Fruit fly (Drosophila melanogaster) whole organism, embryonic: Measurements from ENCODE around the gene mthl12.

Experiments
- Adf1 ChIP-seq: fragments of 200-800 bp; sonication (Bioruptor generic); IDR thresholded peaks from 2 replicates; pipeline ENCODE4 v1.3.6; 2022; ENCODE audit warnings: missing biosample characterization, missing genetic modification characterization
- Atf6 ChIP-seq: fragments of 200-800 bp; sonication (Bioruptor generic); IDR thresholded peaks from 2 replicates; pipeline ENCODE4 v1.3.6; 2022; ENCODE audit warnings: missing biosample characterization, missing genetic modification characterization
- BEAF-32 ChIP-seq: fragments of 200-800 bp; sonication (Bioruptor generic); optimal IDR thresholded peaks from 3 replicates; lab custom pipeline; 2017; ENCODE audit warnings: missing biosample characterization, missing genetic modification characterization, mild to moderate bottlenecking, moderate library complexity, missing genetic modification reagents
- Bdp1 ChIP-seq: fragments of 200-800 bp; sonication (Bioruptor generic); optimal IDR thresholded peaks from 3 replicates; lab custom pipeline; 2016; ENCODE audit warnings: missing biosample characterization, missing genetic modification characterization
- CG10274 ChIP-seq: fragments of 200-800 bp; sonication (Bioruptor generic); optimal IDR thresholded peaks from 3 replicates; lab custom pipeline; 2017; ENCODE audit warnings: missing biosample characterization, mild to moderate bottlenecking, missing genetic modification characterization
- CG11093 ChIP-seq: fragments of 200-800 bp; sonication (Bioruptor generic); IDR thresholded peaks from 3 replicates; pipeline ENCODE4 v1.3.6; 2022; ENCODE audit warnings: missing biosample characterization, missing genetic modification characterization
- CG12104 ChIP-seq: fragments of 200-800 bp; sonication (Bioruptor generic); optimal IDR thresholded peaks from 3 replicates; lab custom pipeline; 2016; ENCODE audit warnings: missing biosample characterization, missing genetic modification characterization
- CG1233 ChIP-seq: fragments of 200-800 bp; sonication (Bioruptor generic); optimal IDR thresholded peaks from 4 replicates; lab custom pipeline; 2018; ENCODE audit warnings: missing biosample characterization, mild to moderate bottlenecking, missing genetic modification characterization
- CG13123 ChIP-seq: fragments of 200-800 bp; sonication (Bioruptor generic); optimal IDR thresholded peaks from 2 replicates; lab custom pipeline; 2016; ENCODE audit warnings: missing biosample characterization, missing genetic modification characterization
- CG13624 ChIP-seq: fragments of 200-800 bp; sonication (Bioruptor generic); optimal IDR thresholded peaks from 2 replicates; lab custom pipeline; 2016; ENCODE audit warnings: missing biosample characterization, missing genetic modification characterization
- CG15269 ChIP-seq: fragments of 200-800 bp; sonication (Bioruptor generic); optimal IDR thresholded peaks from 2 replicates; lab custom pipeline; 2018; ENCODE audit warnings: missing biosample characterization, mild to moderate bottlenecking, missing genetic modification characterization, moderate library complexity
- CG17912 ChIP-seq: fragments of 200-800 bp; sonication (Bioruptor generic); optimal IDR thresholded peaks from 2 replicates; lab custom pipeline; 2018; ENCODE audit warnings: missing biosample characterization, mild to moderate bottlenecking, missing genetic modification characterization
- CG2678 ChIP-seq: fragments of 200-800 bp; sonication (Bioruptor generic); optimal IDR thresholded peaks from 3 replicates; lab custom pipeline; 2019; ENCODE audit warnings: missing biosample characterization, mild to moderate bottlenecking, missing genetic modification characterization, moderate library complexity
- CG30431 ChIP-seq: fragments of 200-800 bp; sonication (Bioruptor generic); optimal IDR thresholded peaks from 2 replicates; lab custom pipeline; 2017; ENCODE audit warnings: missing biosample characterization, missing genetic modification characterization
- CG32532 ChIP-seq: fragments of 200-800 bp; sonication (Bioruptor generic); IDR thresholded peaks from 2 replicates; pipeline ENCODE4 v1.3.6; 2022; ENCODE audit warnings: missing biosample characterization, missing genetic modification characterization
- CG34224 ChIP-seq: fragments of 200-800 bp; sonication (Bioruptor generic); IDR thresholded peaks from 3 replicates; pipeline ENCODE4 v1.3.6; 2022; ENCODE audit warnings: missing biosample characterization, missing genetic modification characterization; ENCODE audit not compliant: partially characterized antibody
- CG4617 ChIP-seq: fragments of 200-800 bp; sonication (Bioruptor generic); optimal IDR thresholded peaks from 3 replicates; lab custom pipeline; 2016; ENCODE audit warnings: missing biosample characterization, missing genetic modification characterization, borderline replicate concordance
- CG4854 ChIP-seq: fragments of 200-800 bp; sonication (Bioruptor generic); optimal IDR thresholded peaks from 2 replicates; lab custom pipeline; 2016; ENCODE audit warnings: missing biosample characterization, missing genetic modification characterization, inconsistent platforms
- CG6654 ChIP-seq: fragments of 200-800 bp; sonication (Bioruptor generic); optimal IDR thresholded peaks from 2 replicates; lab custom pipeline; 2017; ENCODE audit warnings: missing biosample characterization, mild to moderate bottlenecking, missing genetic modification characterization
- CG6765 ChIP-seq: fragments of 200-800 bp; sonication (Bioruptor generic); optimal IDR thresholded peaks from 3 replicates; lab custom pipeline; 2017; ENCODE audit warnings: missing biosample characterization, mild to moderate bottlenecking, missing genetic modification characterization
- CG7372 ChIP-seq: fragments of 200-800 bp; sonication (Bioruptor generic); IDR thresholded peaks from 2 replicates; pipeline ENCODE4 v1.3.6; 2022; ENCODE audit warnings: missing biosample characterization, missing genetic modification characterization
- CG9797 ChIP-seq: fragments of 200-800 bp; sonication (Bioruptor generic); optimal IDR thresholded peaks from 3 replicates; lab custom pipeline; 2018; ENCODE audit warnings: missing biosample characterization, mild to moderate bottlenecking, missing genetic modification characterization
- CkIIα-i1 ChIP-seq: fragments of 200-800 bp; sonication (Bioruptor generic); IDR thresholded peaks from 2 replicates; pipeline ENCODE4 v1.3.6; 2022; ENCODE audit warnings: missing biosample characterization, missing genetic modification characterization
- CrebB ChIP-seq: fragments of 200-800 bp; sonication (Bioruptor generic); optimal IDR thresholded peaks from 3 replicates; lab custom pipeline; 2018; ENCODE audit warnings: missing biosample characterization, mild to moderate bottlenecking, missing genetic modification characterization
- Drgx ChIP-seq: fragments of 200-800 bp; sonication (Bioruptor generic); IDR thresholded peaks from 2 replicates; pipeline ENCODE4 v1.3.6; 2022; ENCODE audit warnings: missing biosample characterization, missing genetic modification characterization
- Fer3 ChIP-seq: fragments of 200-800 bp; sonication (Bioruptor generic); optimal IDR thresholded peaks from 2 replicates; lab custom pipeline; 2018; ENCODE audit warnings: missing biosample characterization, mild to moderate bottlenecking, missing genetic modification characterization, moderate library complexity
- HLHmδ ChIP-seq: fragments of 200-800 bp; sonication (Bioruptor generic); optimal IDR thresholded peaks from 2 replicates; lab custom pipeline; 2018; ENCODE audit warnings: missing biosample characterization, mild to moderate bottlenecking, missing genetic modification characterization, moderate library complexity
- Mad ChIP-seq: fragments of 200-800 bp; sonication (Bioruptor generic); optimal IDR thresholded peaks from 2 replicates; lab custom pipeline; 2016; ENCODE audit warnings: missing biosample characterization, missing genetic modification characterization
- Max ChIP-seq: fragments of 200-800 bp; sonication (Bioruptor generic); optimal IDR thresholded peaks from 2 replicates; lab custom pipeline; 2016; ENCODE audit warnings: missing biosample characterization, mild to moderate bottlenecking, missing genetic modification characterization
- PHDP ChIP-seq: fragments of 200-800 bp; sonication (Bioruptor generic); optimal IDR thresholded peaks from 3 replicates; lab custom pipeline; 2018; ENCODE audit warnings: missing biosample characterization, mild to moderate bottlenecking, missing genetic modification characterization, moderate library complexity
- Pdp1 ChIP-seq, 2 experiments: fragments of 200-800 bp; sonication (Bioruptor generic); optimal IDR thresholded peaks; 3 replicates each; lab custom pipeline; 2016; ENCODE audit warnings: missing biosample characterization in 2 of 2, missing genetic modification characterization in 2 of 2, mild to moderate bottlenecking in 1 of 2, moderate library complexity in 1 of 2
- Sin3A ChIP-seq: fragments of >200 bp; optimal IDR thresholded peaks from 2 replicates; lab custom pipeline; 2018
- Xbp1 ChIP-seq: fragments of 200-800 bp; sonication (Bioruptor generic); optimal IDR thresholded peaks from 3 replicates; lab custom pipeline; 2016; ENCODE audit warnings: missing biosample characterization, mild to moderate bottlenecking, missing genetic modification characterization
- bab2 ChIP-seq: fragments of 200-800 bp; sonication (Bioruptor generic); optimal IDR thresholded peaks from 2 replicates; lab custom pipeline; 2016; ENCODE audit warnings: missing biosample characterization, missing genetic modification characterization
- corto ChIP-seq: fragments of 200-800 bp; sonication (Bioruptor generic); optimal IDR thresholded peaks from 2 replicates; lab custom pipeline; 2016; ENCODE audit warnings: missing biosample characterization, mild to moderate bottlenecking, missing genetic modification characterization, moderate library complexity
- dysf ChIP-seq: fragments of 200-800 bp; sonication (Bioruptor generic); IDR thresholded peaks from 3 replicates; pipeline ENCODE4 v1.3.6; 2022; ENCODE audit warnings: missing biosample characterization, missing genetic modification characterization
- eve ChIP-seq, 2 experiments: fragments of >200 bp; optimal IDR thresholded peaks; 2 replicates each; lab custom pipeline; 2017; ENCODE audit warnings: missing biosample characterization in 2 of 2, missing genetic modification characterization in 2 of 2
- eyg ChIP-seq: fragments of 200-800 bp; sonication (Bioruptor generic); optimal IDR thresholded peaks from 3 replicates; lab custom pipeline; 2016; ENCODE audit warnings: missing biosample characterization, missing genetic modification characterization
- fru ChIP-seq: fragments of >200 bp; optimal IDR thresholded peaks from 2 replicates; lab custom pipeline; 2017
- fu2 ChIP-seq: fragments of 200-800 bp; sonication (Bioruptor generic); optimal IDR thresholded peaks from 2 replicates; lab custom pipeline; 2016; ENCODE audit warnings: missing biosample characterization, missing genetic modification characterization
- klu ChIP-seq: fragments of 200-800 bp; sonication (Bioruptor generic); IDR thresholded peaks from 2 replicates; pipeline ENCODE4 v1.3.6; 2022; ENCODE audit warnings: missing biosample characterization, missing genetic modification characterization
- kni ChIP-seq: fragments of 200-800 bp; sonication (Bioruptor generic); optimal IDR thresholded peaks from 3 replicates; lab custom pipeline; 2017; ENCODE audit warnings: mild to moderate bottlenecking, missing biosample characterization, missing genetic modification reagents, missing genetic modification characterization
- lmd ChIP-seq: fragments of 200-800 bp; sonication (Bioruptor generic); IDR thresholded peaks from 2 replicates; pipeline ENCODE4 v1.3.6; 2022; ENCODE audit warnings: missing biosample characterization, missing genetic modification characterization
- nau ChIP-seq: fragments of 200-800 bp; sonication (Bioruptor generic); optimal IDR thresholded peaks from 3 replicates; lab custom pipeline; 2017; ENCODE audit warnings: missing biosample characterization, mild to moderate bottlenecking, missing genetic modification characterization, missing genetic modification reagents
- onecut ChIP-seq: fragments of 200-800 bp; sonication (Bioruptor generic); IDR thresholded peaks from 2 replicates; pipeline ENCODE4 v1.3.6; 2022; ENCODE audit warnings: missing biosample characterization, missing genetic modification characterization
- otp ChIP-seq: fragments of 200-800 bp; sonication (Bioruptor generic); IDR thresholded peaks from 3 replicates; pipeline ENCODE4, ENCODE4 v1.3.6; 2022; ENCODE audit warnings: missing biosample characterization, missing genetic modification characterization
- pnt ChIP-seq: fragments of 200-800 bp; sonication (Bioruptor generic); optimal IDR thresholded peaks from 3 replicates; lab custom pipeline; 2016; ENCODE audit warnings: missing biosample characterization, missing genetic modification characterization
- pzg ChIP-seq: fragments of 200-800 bp; sonication (Bioruptor generic); optimal IDR thresholded peaks from 3 replicates; lab custom pipeline; 2018; ENCODE audit warnings: missing biosample characterization, mild to moderate bottlenecking, missing genetic modification characterization, moderate library complexity
- stc ChIP-seq: fragments of 200-800 bp; sonication (Bioruptor generic); IDR thresholded peaks from 2 replicates; pipeline ENCODE4 v1.3.6; 2022; ENCODE audit warnings: missing biosample characterization, missing genetic modification characterization
- trh ChIP-seq: fragments of 200-800 bp; sonication (Bioruptor generic); optimal IDR thresholded peaks from 2 replicates; lab custom pipeline; 2016; ENCODE audit warnings: missing biosample characterization, missing genetic modification characterization
- vnd ChIP-seq: fragments of 200-800 bp; sonication (Bioruptor generic); IDR thresholded peaks from 3 replicates; pipeline ENCODE4 v1.3.6; 2022; ENCODE audit warnings: missing biosample characterization, missing genetic modification characterization; ENCODE audit not compliant: partially characterized antibody

The mthl12 gene

DNA sequence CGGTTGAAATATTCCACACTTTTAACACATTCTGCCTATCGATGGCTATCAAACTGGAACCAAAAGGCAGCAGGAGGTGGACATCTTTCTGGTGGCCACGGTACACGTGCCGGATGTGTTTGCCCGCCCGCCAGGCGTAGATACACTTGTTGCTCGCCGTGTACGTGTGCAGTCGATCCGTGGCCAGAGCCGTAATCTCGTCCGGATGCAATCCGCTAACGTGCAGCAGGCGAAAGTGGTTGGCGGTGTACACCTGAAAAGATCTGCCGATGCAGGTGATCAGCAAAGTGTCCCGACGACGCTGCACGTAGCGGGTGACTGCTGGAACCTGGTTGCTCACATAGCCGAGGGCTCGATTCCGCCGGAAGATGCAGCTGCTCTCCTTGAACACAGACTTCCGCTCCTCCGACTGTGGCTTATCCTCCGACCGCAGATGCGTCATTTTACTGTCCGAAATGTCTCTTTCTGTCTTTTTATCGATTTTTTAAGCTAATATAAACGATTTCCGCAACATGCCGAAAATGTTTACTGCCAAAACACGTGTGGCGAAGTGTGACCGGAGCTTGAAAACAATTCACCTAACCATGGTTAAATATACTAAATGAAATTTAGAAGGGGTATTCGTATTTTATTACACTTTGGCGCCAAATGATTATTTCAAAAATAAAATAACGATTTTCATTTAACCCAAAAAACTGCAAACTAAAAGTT is 34.8 kb downstream of the mthl12 start, which contains the start of gene CG9799 (continued):
- TF ChIP-seq fru (lab: Kevin White, UChicago) (no peak), CG10274 (GFP tag; lab: Kevin White, UChicago) (no peak), trh (GFP tag; lab: Kevin White, UChicago) (no peak), CG11093 (GFP tag; lab: Robert Waterston, UW) (0 out of 3 replicates have a peak, but pooled peaks have one; percentile 44), Xbp1 (GFP tag; lab: Kevin White, UChicago) (no peak), Pdp1 (GFP tag; optimal IDR thresholded peaks at IDR 0.05; lab: Kevin White, UChicago) (no peak), klu (GFP tag; lab: Robert Waterston, UW) (no peak), CG6765 (GFP tag; lab: Kevin White, UChicago) (no peak), pnt (GFP tag; lab: Kevin White, UChicago) (no peak), Max (GFP tag; lab: Kevin White, UChicago) (peak; percentile 93), CG13624 (GFP tag; lab: Kevin White, UChicago) (no peak), CG2678 (tag; lab: Kevin White, UChicago) (no peak), Sin3A (lab: Kevin White, UChicago) (peak; percentile 18), PHDP (tag; lab: Kevin White, UChicago) (no peak), CkIIα-i1 (GFP tag; lab: Robert Waterston, UW) (no peak), Fer3 (tag; lab: Kevin White, UChicago) (no peak), onecut (GFP tag; lab: Robert Waterston, UW) (peak; percentile 70), stc (no peak), CG13123 (GFP tag; lab: Kevin White, UChicago) (no peak), eve (GFP tag; optimal IDR thresholded peaks at IDR 0.05; lab: Kevin White, UChicago) (no peak), Mad (no peak), CrebB (no peak), CG1233 (no peak), eyg (GFP tag; lab: Kevin White, UChicago) (no peak), CG30431 (GFP tag; lab: Kevin White, UChicago) (no peak), BEAF-32 (GFP tag; lab: Kevin White, UChicago) (peak; percentile 24), nau (GFP tag; lab: Kevin White, UChicago) (no peak), fu2 (GFP tag; lab: Kevin White, UChicago) (no peak), CG4854 (GFP tag; lab: Kevin White, UChicago) (no peak), CG12104 (GFP tag; lab: Kevin White, UChicago) (no peak), vnd (GFP tag; lab: Robert Waterston, UW) (no peak), Atf6 (GFP tag; lab: Robert Waterston, UW) (no peak), CG7372 (no peak), otp (GFP tag; lab: Robert Waterston, UW) (no peak), CG32532 (GFP tag; lab: Robert Waterston, UW) (peak; percentile 56), dysf (no peak), Drgx (GFP tag; lab: Robert Waterston, UW) (no peak), kni (GFP tag; lab: Kevin White, UChicago) (no peak), HLHmδ (no peak), CG4617 (GFP tag; lab: Kevin White, UChicago) (peak; percentile 44), pzg (GFP tag; lab: Kevin White, UChicago) (peak; percentile 72), bab2 (GFP tag; lab: Kevin White, UChicago) (no peak), CG34224 (GFP tag; lab: Robert Waterston, UW) (0 out of 3 replicates have a peak, but pooled peaks have one; percentile 32), lmd (no peak), CG9797 (GFP tag; lab: Kevin White, UChicago) (peak; percentile 90), Adf1 (GFP tag; lab: Robert Waterston, UW) (no peak), CG6654 (no peak), CG17912 (no peak), Bdp1 (GFP tag; lab: Kevin White, UChicago) (no peak), corto (no peak), CG15269 (tag; lab: Kevin White, UChicago) (no peak)
